Worm (Caenorhabditis elegans) whole organism, L1 larva: ENCODE data around the gene F11A5.15.

Source experiments
- elt-3 ChIP-seq, 6 experiments: fragments of 150-350 bp in 1 of 6; sonication (generic microtip); optimal IDR thresholded peaks; 2 replicates each; lab custom pipeline; 2017 to 2018; ENCODE audit warnings: missing biosample characterization in 6 of 6, missing genetic modification characterization in 6 of 6, inconsistent platforms in 1 of 6
- fos-1 ChIP-seq: fragments of 150-350 bp; optimal IDR thresholded peaks from 2 replicates; lab custom pipeline; 2014; ENCODE audit warnings: missing biosample characterization, missing genetic modification characterization
- jun-1 ChIP-seq: fragments of 150-350 bp; optimal IDR thresholded peaks from 2 replicates; lab custom pipeline; 2014; ENCODE audit warnings: missing biosample characterization, missing genetic modification reagents, missing genetic modification characterization
- nhr-90 ChIP-seq: sonication (generic microtip); optimal IDR thresholded peaks from 2 replicates; lab custom pipeline; 2016; ENCODE audit warnings: mild to moderate bottlenecking, missing genetic modification characterization, missing compliant biosample characterization; ENCODE audit not compliant: poor library complexity
- skn-1 ChIP-seq: fragments of 150-350 bp; optimal IDR thresholded peaks from 2 replicates; lab custom pipeline; 2014; ENCODE audit warnings: missing biosample characterization, missing genetic modification characterization
- unc-62 ChIP-seq: fragments of 150-350 bp; optimal IDR thresholded peaks from 2 replicates; lab custom pipeline; 2014; ENCODE audit warnings: missing biosample characterization, missing genetic modification reagents, missing genetic modification characterization

DNA sequence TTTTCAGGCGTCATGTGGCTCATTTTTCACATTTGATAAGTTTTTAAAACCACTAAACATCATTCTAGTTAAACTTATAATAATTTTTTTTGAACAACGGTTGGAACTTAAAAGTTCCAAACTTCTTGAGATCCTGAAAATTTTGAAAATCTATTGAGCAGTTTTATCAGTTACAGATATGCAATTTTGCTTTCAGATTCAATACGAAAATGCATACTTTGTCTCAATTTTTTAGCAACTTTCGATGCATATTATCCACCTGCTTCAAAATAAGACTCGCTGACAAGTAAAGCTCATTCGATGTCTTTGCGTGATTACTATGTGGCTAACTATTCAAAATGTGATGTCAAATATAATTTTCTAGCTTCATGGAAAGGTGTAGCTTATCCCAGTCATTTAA is 28.2 kb upstream of the F11A5.15 start, which contains the start of gene srh-95:
- TF ChIP-seq nhr-90 (no peak), unc-62 (no peak), skn-1 (tag; lab: Kevin White, UChicago) (no peak), jun-1 (tag; lab: Kevin White, UChicago) (no peak), elt-3 (tag; optimal IDR thresholded peaks at IDR 0.05; lab: Kevin White, UChicago) (no peak), fos-1 (tag; lab: Kevin White, UChicago) (no peak)
